Worm (Caenorhabditis elegans) whole organism, mixed stage, embryonic: ENCODE measurements around the gene ZK1236.5.

Experiments
- blmp-1 ChIP-seq: fragments of 150-350 bp; optimal IDR thresholded peaks from 2 replicates; lab custom pipeline; 2014; ENCODE audit warnings: missing biosample characterization, missing genetic modification characterization
- ceh-43 ChIP-seq: fragments of 200-800 bp; sonication (Bioruptor generic); optimal IDR thresholded peaks from 2 replicates; lab custom pipeline; 2018; ENCODE audit warnings: mild to moderate bottlenecking, missing genetic modification characterization, moderate library complexity, missing compliant biosample characterization
- ceh-83 ChIP-seq: fragments of 200-800 bp; sonication (Bioruptor generic); optimal IDR thresholded peaks from 2 replicates; lab custom pipeline; 2018; ENCODE audit warnings: mild to moderate bottlenecking, missing genetic modification characterization, missing compliant biosample characterization
- ces-1 ChIP-seq: fragments of 150-350 bp; optimal IDR thresholded peaks from 2 replicates; lab custom pipeline; 2014; ENCODE audit warnings: missing biosample characterization, missing genetic modification reagents, missing genetic modification characterization
- cnd-1 ChIP-seq: fragments of 200-800 bp; sonication (Bioruptor generic); optimal IDR thresholded peaks from 2 replicates; lab custom pipeline; 2018; ENCODE audit warnings: mild to moderate bottlenecking, missing genetic modification characterization, missing compliant biosample characterization
- elt-1 ChIP-seq: sonication (generic microtip); optimal IDR thresholded peaks from 2 replicates; lab custom pipeline; 2017; ENCODE audit warnings: missing genetic modification characterization, mild to moderate bottlenecking, missing compliant biosample characterization, antibody characterized with exemption, moderate library complexity, borderline replicate concordance; ENCODE audit not compliant: insufficient read depth
- elt-3 ChIP-seq: fragments of 150-350 bp; optimal IDR thresholded peaks from 2 replicates; lab custom pipeline; 2014; ENCODE audit warnings: missing biosample characterization, missing genetic modification characterization
- ham-2 ChIP-seq: fragments of 200-800 bp; sonication (Bioruptor generic); optimal IDR thresholded peaks from 2 replicates; lab custom pipeline; 2018; ENCODE audit warnings: mild to moderate bottlenecking, missing genetic modification characterization, missing compliant biosample characterization
- hlh-1 ChIP-seq: fragments of 150-350 bp; optimal IDR thresholded peaks from 2 replicates; lab custom pipeline; 2014; ENCODE audit warnings: missing biosample characterization, missing genetic modification reagents, missing genetic modification characterization
- lin-13 ChIP-seq: fragments of 150-350 bp; optimal IDR thresholded peaks from 2 replicates; lab custom pipeline; 2014; ENCODE audit warnings: missing biosample characterization, missing genetic modification characterization
- lin-32 ChIP-seq: fragments of 200-800 bp; sonication (Bioruptor generic); optimal IDR thresholded peaks from 2 replicates; lab custom pipeline; 2018; ENCODE audit warnings: mild to moderate bottlenecking, missing genetic modification characterization, missing compliant biosample characterization
- lsy-2 ChIP-seq: fragments of 150-350 bp; optimal IDR thresholded peaks from 2 replicates; lab custom pipeline; 2014; ENCODE audit warnings: missing biosample characterization, missing genetic modification characterization
- mls-2 ChIP-seq: sonication (generic microtip); optimal IDR thresholded peaks from 2 replicates; lab custom pipeline; 2016; ENCODE audit warnings: mild to moderate bottlenecking, missing genetic modification characterization, moderate library complexity, missing compliant biosample characterization
- nhr-12 ChIP-seq: fragments of 150-350 bp; optimal IDR thresholded peaks from 2 replicates; lab custom pipeline; 2014; ENCODE audit warnings: missing biosample characterization, missing genetic modification characterization
- nhr-2 ChIP-seq: fragments of 150-350 bp; optimal IDR thresholded peaks from 2 replicates; lab custom pipeline; 2014; ENCODE audit warnings: missing biosample characterization, missing genetic modification characterization
- nhr-237 ChIP-seq: fragments of 150-350 bp; optimal IDR thresholded peaks from 2 replicates; lab custom pipeline; 2014; ENCODE audit warnings: missing biosample characterization, missing genetic modification characterization
- nhr-28 ChIP-seq: fragments of 150-350 bp; optimal IDR thresholded peaks from 2 replicates; lab custom pipeline; 2014; ENCODE audit warnings: missing biosample characterization, missing genetic modification characterization
- nhr-76 ChIP-seq: sonication (generic microtip); optimal IDR thresholded peaks from 2 replicates; lab custom pipeline; 2017; ENCODE audit warnings: missing biosample characterization, missing genetic modification characterization
- sem-2 ChIP-seq: fragments of 200-800 bp; sonication (Bioruptor generic); optimal IDR thresholded peaks from 2 replicates; lab custom pipeline; 2018; ENCODE audit warnings: mild to moderate bottlenecking, missing genetic modification characterization, missing compliant biosample characterization
- snpc-4 ChIP-seq: fragments of 150-350 bp; optimal IDR thresholded peaks from 2 replicates; lab custom pipeline; 2014; ENCODE audit warnings: missing biosample characterization, missing genetic modification characterization
- sptf-1 ChIP-seq: sonication (generic microtip); optimal IDR thresholded peaks from 2 replicates; lab custom pipeline; 2017; ENCODE audit warnings: mild to moderate bottlenecking, missing genetic modification characterization, moderate library complexity, missing compliant biosample characterization
- unc-120 ChIP-seq: sonication (generic microtip); optimal IDR thresholded peaks from 2 replicates; lab custom pipeline; 2017; ENCODE audit warnings: missing genetic modification characterization, missing compliant biosample characterization; ENCODE audit not compliant: poor library complexity, severe bottlenecking
- unc-62 ChIP-seq: fragments of 150-350 bp; optimal IDR thresholded peaks from 2 replicates; lab custom pipeline; 2014; ENCODE audit warnings: missing biosample characterization, missing genetic modification reagents, missing genetic modification characterization
- zip-8 ChIP-seq: fragments of 150-350 bp; optimal IDR thresholded peaks from 2 replicates; lab custom pipeline; 2014; ENCODE audit warnings: missing biosample characterization, missing genetic modification characterization

ZK1236.5 gene

DNA sequence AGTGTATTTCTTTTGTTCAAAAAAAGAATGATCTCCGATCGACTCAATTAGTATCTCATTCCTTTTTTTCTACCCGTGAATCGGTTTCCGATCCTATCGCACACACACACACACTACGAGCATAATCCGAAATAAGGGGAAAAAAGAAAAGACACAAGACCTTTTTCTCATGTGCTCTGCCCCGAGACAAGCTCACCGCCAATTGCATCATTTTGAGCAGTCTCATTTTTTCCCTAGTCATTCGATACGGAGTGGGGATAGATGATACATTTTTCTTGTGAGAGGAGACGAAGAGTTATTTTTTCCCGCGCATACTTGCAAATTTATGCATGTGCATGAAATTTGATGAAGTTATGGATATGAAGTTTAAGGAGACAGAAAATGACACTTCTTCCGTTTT is 39.7 kb downstream of the ZK1236.5 start:
- TF ChIP-seq hlh-1 = no peak
- TF ChIP-seq nhr-76 (tag; lab: Kevin White, UChicago) = no peak
- TF ChIP-seq cnd-1 (tag; lab: Kevin White, UChicago) = no peak
- no peak for TF ChIP-seq zip-8 (tag; lab: Kevin White, UChicago)
- TF ChIP-seq lin-13 (tag; lab: Kevin White, UChicago) = no peak
- no peak for TF ChIP-seq ham-2 (GFP tag; lab: Kevin White, UChicago)
- no peak for TF ChIP-seq elt-3 (tag; lab: Kevin White, UChicago)
- no peak for TF ChIP-seq nhr-12 (tag; lab: Kevin White, UChicago)
- TF ChIP-seq ceh-43 (GFP tag; lab: Kevin White, UChicago) = no peak
- TF ChIP-seq lin-32 (GFP tag; lab: Kevin White, UChicago) = no peak
- no peak for TF ChIP-seq nhr-237 (tag; lab: Kevin White, UChicago)
- TF ChIP-seq nhr-2 (tag; lab: Kevin White, UChicago) = no peak
- no peak for TF ChIP-seq ces-1 (GFP tag; lab: Kevin White, UChicago)
- TF ChIP-seq blmp-1 = no peak
- TF ChIP-seq sem-2 (GFP tag; lab: Kevin White, UChicago) = no peak
- no peak for TF ChIP-seq elt-1 (tag; lab: Kevin White, UChicago)
- TF ChIP-seq snpc-4 (tag; lab: Kevin White, UChicago) = no peak
- no peak for TF ChIP-seq unc-120 (tag; lab: Kevin White, UChicago)
- TF ChIP-seq lsy-2 (tag; lab: Kevin White, UChicago) = no peak

DNA sequence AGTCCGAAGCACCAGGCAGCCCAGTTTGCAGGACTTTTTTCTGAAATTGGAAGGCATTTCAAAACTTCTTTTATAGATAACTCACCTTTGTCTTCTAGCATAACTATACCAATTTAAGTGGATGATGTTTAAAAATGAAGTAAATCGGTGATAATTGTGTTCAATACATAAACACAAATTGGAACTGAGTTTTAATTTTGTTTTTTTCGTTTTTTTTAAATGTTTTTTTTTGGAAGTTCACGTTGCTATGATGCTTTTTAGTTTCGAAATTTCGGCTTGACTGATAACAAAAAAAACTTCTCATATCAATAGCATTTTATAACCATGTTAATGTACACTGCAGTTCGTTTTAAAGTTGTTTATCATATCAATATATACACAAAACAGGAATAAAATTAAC is 42.5 kb downstream of the ZK1236.5 start, which contains the start of gene ZK353.4:
TSS of gene ZK353.4 (minus strand) at position 101 of the 400 bp plus-strand sequence.
- no peak for TF ChIP-seq elt-3 (tag; lab: Kevin White, UChicago)
- no peak for TF ChIP-seq ceh-83 (GFP tag; lab: Kevin White, UChicago)
- no peak for TF ChIP-seq zip-8 (tag; lab: Kevin White, UChicago)
- no peak for TF ChIP-seq mls-2 (tag; lab: Kevin White, UChicago)
- TF ChIP-seq nhr-28 = no peak
- TF ChIP-seq unc-62 = no peak
- TF ChIP-seq sptf-1 (tag; lab: Kevin White, UChicago) = no peak
- TF ChIP-seq, all 35 proteins: peak for 0
